Fruit fly (Drosophila melanogaster) whole organism: ENCODE data around the gene cv.

Experiments used
- CG8478 ChIP-seq: fragments of >200 bp; optimal IDR thresholded peaks from 2 replicates; lab custom pipeline; 2018; ENCODE audit warnings: inconsistent platforms
- pan ChIP-seq: fragments of >200 bp; optimal IDR thresholded peaks from 2 replicates; lab custom pipeline; 2017
- usp ChIP-seq: fragments of >200 bp; optimal IDR thresholded peaks from 2 replicates; lab custom pipeline; 2017; ENCODE audit warnings: missing biosample characterization, missing genetic modification characterization, mixed read lengths

- no peak for TF ChIP-seq pan
- TF ChIP-seq usp, result no peak
- no peak for TF ChIP-seq CG8478 (lab: Kevin White, UChicago)
These were observed 23.2 kb downstream of the cv start for dm6 chrX:5712966-5713365.
